Fruit fly (Drosophila melanogaster): ENCODE results near the gene js.
A peak's percentile ranks its signal among the peaks of the same experiment; 100 is the strongest.

js gene

dm6 chr3R:16337053-16337385 is 31.1 kb downstream of the js start (continued):
- TF ChIP-seq CG7839 (tag; optimal IDR thresholded peaks at IDR 0.05) (peak; percentile 57), ranshi (GFP tag; IDR thresholded peaks at IDR 0.05) (0 out of 2 replicates have a peak, but pooled peaks have one; percentile 50), Usf (GFP tag; optimal IDR thresholded peaks at IDR 0.05) (peak; percentile 28), Nf-YC (tag; optimal IDR thresholded peaks at IDR 0.05) (no peak), CG4404 (GFP tag; IDR thresholded peaks at IDR 0.05) (peak; percentile 87), Neu2 (GFP tag; optimal IDR thresholded peaks at IDR 0.05; ENCODE audit: borderline replicate concordance) (peak; percentile 71), CG2120 (GFP tag; optimal IDR thresholded peaks at IDR 0.05) (no peak), Myb (GFP tag; optimal IDR thresholded peaks at IDR 0.05) (peak; percentile 11), CG1792 (GFP tag; optimal IDR thresholded peaks at IDR 0.05) (no peak), CG15696 (tag; optimal IDR thresholded peaks at IDR 0.05) (peak; percentile 88), CG32767 (GFP tag; IDR thresholded peaks at IDR 0.05) (peak; percentile 32; the same call in 1 of the 2 replicates), CG34376 (GFP tag; optimal IDR thresholded peaks at IDR 0.05) (no peak), CG1529 (GFP tag; optimal IDR thresholded peaks at IDR 0.05) (peak; percentile 2), Sry-β (GFP tag; optimal IDR thresholded peaks at IDR 0.05) (no peak), Hr3 (GFP tag; optimal IDR thresholded peaks at IDR 0.05) (peak; percentile 56), CG7745 (tag; optimal IDR thresholded peaks at IDR 0.05) (peak; percentile 65), CG6175 (GFP tag; IDR thresholded peaks at IDR 0.05) (no peak), Dfd (GFP tag; optimal IDR thresholded peaks at IDR 0.05) (no peak), tio (GFP tag; optimal IDR thresholded peaks at IDR 0.05) (peak; percentile 39), abd-A (tag; optimal IDR thresholded peaks at IDR 0.05) (no peak), H15 (GFP tag; IDR thresholded peaks at IDR 0.05) (peak; percentile 39; the same call in 1 of the 3 replicates), mam (GFP tag; optimal IDR thresholded peaks at IDR 0.05) (peak; percentile 15), CG4820 (GFP tag; optimal IDR thresholded peaks at IDR 0.05) (peak; percentile 61), grn (GFP tag; optimal IDR thresholded peaks at IDR 0.05) (no peak), CG8924 (tag; optimal IDR thresholded peaks at IDR 0.05) (peak; percentile 76), D19A (tag; optimal IDR thresholded peaks at IDR 0.05) (no peak), Rx (GFP tag; IDR thresholded peaks at IDR 0.05) (peak; percentile 46; the same call in 1 of the 2 replicates), dan (GFP tag; IDR thresholded peaks at IDR 0.05) (peak; percentile 78), ERR (GFP tag; optimal IDR thresholded peaks at IDR 0.05) (no peak), pho (GFP tag; optimal IDR thresholded peaks at IDR 0.05) (no peak), lilli (GFP tag; optimal IDR thresholded peaks at IDR 0.05) (peak; percentile 56), CG10209 (GFP tag; optimal IDR thresholded peaks at IDR 0.05) (peak; percentile 32), Antp (GFP tag; optimal IDR thresholded peaks at IDR 0.05) (peak; percentile 48), TFAM (GFP tag; optimal IDR thresholded peaks at IDR 0.05) (peak; percentile 4), CG1233 (GFP tag; optimal IDR thresholded peaks at IDR 0.05) (peak; percentile 51), gce (GFP tag; IDR thresholded peaks at IDR 0.05) (no peak), CG12071 (GFP tag; optimal IDR thresholded peaks at IDR 0.05) (no peak), CG15479 (GFP tag; optimal IDR thresholded peaks at IDR 0.05) (peak; percentile 88), lov (optimal IDR thresholded peaks at IDR 0.05) (no peak), lov (GFP tag; IDR thresholded peaks at IDR 0.05) (peak; percentile 46; the same call in 1 of the 3 replicates), tna (GFP tag; IDR thresholded peaks at IDR 0.05; ENCODE audit: partially characterized antibody) (no peak), sens (GFP tag) (peak; percentile 97), CG11093 (GFP tag; IDR thresholded peaks at IDR 0.05) (peak; percentile 52; the same call in 2 of the 3 replicates), grau (tag; optimal IDR thresholded peaks at IDR 0.05) (peak; percentile 43), CG30431 (GFP tag; optimal IDR thresholded peaks at IDR 0.05) (peak; percentile 66), CG8478 (optimal IDR thresholded peaks at IDR 0.05) (no peak), CG16863 (GFP tag; optimal IDR thresholded peaks at IDR 0.05) (peak; percentile 45), mld (GFP tag; IDR thresholded peaks at IDR 0.05; ENCODE audit: partially characterized antibody) (no peak), CG10462 (GFP tag; optimal IDR thresholded peaks at IDR 0.05) (peak; percentile 36), sens-2 (GFP tag; IDR thresholded peaks at IDR 0.05) (no peak), CG13775 (GFP tag; optimal IDR thresholded peaks at IDR 0.05) (peak; percentile 69), CG13287 (GFP tag; IDR thresholded peaks at IDR 0.05; ENCODE audit: partially characterized antibody) (no peak), vfl (GFP tag; optimal IDR thresholded peaks at IDR 0.05) (no peak)
